Fruit fly (Drosophila melanogaster) whole organism, embryonic: ENCODE measurements around the gene alien.

ENCODE experiments used
- Aef1 ChIP-seq: fragments of 200-800 bp; sonication (Bioruptor generic); IDR thresholded peaks from 3 replicates; pipeline ENCODE4 v1.3.6; 2022; ENCODE audit warnings: missing biosample characterization, missing genetic modification characterization
- Bteb2 ChIP-seq: fragments of 200-800 bp; sonication (Bioruptor generic); optimal IDR thresholded peaks from 2 replicates; lab custom pipeline; 2016; ENCODE audit warnings: missing biosample characterization, missing genetic modification characterization
- CG10565 ChIP-seq: fragments of 200-800 bp; sonication (Bioruptor generic); optimal IDR thresholded peaks from 3 replicates; lab custom pipeline; 2016; ENCODE audit warnings: missing biosample characterization, mild to moderate bottlenecking, missing genetic modification characterization
- CG11085 ChIP-seq: fragments of 200-800 bp; sonication (Bioruptor generic); IDR thresholded peaks from 2 replicates; pipeline ENCODE4 v1.3.6; 2022; ENCODE audit warnings: missing biosample characterization, missing genetic modification characterization
- CG11398 ChIP-seq: fragments of 200-800 bp; sonication (Bioruptor generic); optimal IDR thresholded peaks from 2 replicates; lab custom pipeline; 2016; ENCODE audit warnings: missing biosample characterization, missing genetic modification characterization
- CG11560 ChIP-seq: fragments of 200-800 bp; sonication (Bioruptor generic); IDR thresholded peaks from 3 replicates; pipeline ENCODE4 v1.3.6; 2022; ENCODE audit warnings: missing biosample characterization, missing genetic modification characterization
- CG12391 ChIP-seq: fragments of 200-800 bp; sonication (Bioruptor generic); optimal IDR thresholded peaks from 3 replicates; lab custom pipeline; 2018; ENCODE audit warnings: missing biosample characterization, mild to moderate bottlenecking, missing genetic modification characterization, moderate library complexity
- CG15479 ChIP-seq: fragments of 200-800 bp; sonication (Bioruptor generic); optimal IDR thresholded peaks from 3 replicates; lab custom pipeline; 2019; ENCODE audit warnings: missing biosample characterization, mild to moderate bottlenecking, missing genetic modification characterization, moderate library complexity
- CG15514 ChIP-seq: fragments of 200-800 bp; sonication (Bioruptor generic); optimal IDR thresholded peaks from 3 replicates; lab custom pipeline; 2017; ENCODE audit warnings: missing biosample characterization, missing genetic modification characterization, mild to moderate bottlenecking, moderate library complexity, missing genetic modification reagents
- CG1792 ChIP-seq: fragments of 200-800 bp; sonication (Bioruptor generic); optimal IDR thresholded peaks from 2 replicates; lab custom pipeline; 2016; ENCODE audit warnings: missing biosample characterization, missing genetic modification characterization
- CG1832 ChIP-seq: fragments of 200-800 bp; sonication (Bioruptor generic); optimal IDR thresholded peaks from 2 replicates; lab custom pipeline; 2017; ENCODE audit warnings: missing biosample characterization, mild to moderate bottlenecking, missing genetic modification characterization, inconsistent platforms
- CG2129 ChIP-seq: fragments of 200-800 bp; sonication (Bioruptor generic); IDR thresholded peaks from 2 replicates; pipeline ENCODE4 v1.3.6; 2022; ENCODE audit warnings: missing biosample characterization, missing genetic modification characterization; ENCODE audit not compliant: partially characterized antibody
- CG2199 ChIP-seq: fragments of 200-800 bp; sonication (Bioruptor generic); IDR thresholded peaks from 3 replicates; pipeline ENCODE4 v1.3.6; 2022; ENCODE audit warnings: missing biosample characterization, missing genetic modification characterization
- CG2712 ChIP-seq: fragments of 200-800 bp; optimal IDR thresholded peaks from 3 replicates; lab custom pipeline; 2019; ENCODE audit warnings: missing biosample characterization, mild to moderate bottlenecking, missing genetic modification characterization, moderate library complexity
- CG3163 ChIP-seq: fragments of 200-800 bp; sonication (Bioruptor generic); optimal IDR thresholded peaks from 3 replicates; lab custom pipeline; 2016; ENCODE audit warnings: missing biosample characterization, missing genetic modification characterization
- CG3847 ChIP-seq: fragments of 200-800 bp; sonication (Bioruptor generic); IDR thresholded peaks from 2 replicates; pipeline ENCODE4 v1.3.6; 2022; ENCODE audit warnings: missing biosample characterization, missing genetic modification characterization
- CG4328 ChIP-seq: fragments of 200-800 bp; sonication (Bioruptor generic); optimal IDR thresholded peaks from 3 replicates; lab custom pipeline; 2017; ENCODE audit warnings: missing biosample characterization, missing genetic modification reagents, missing genetic modification characterization
- CG4707 ChIP-seq: fragments of 200-800 bp; sonication (Bioruptor generic); optimal IDR thresholded peaks from 2 replicates; lab custom pipeline; 2018; ENCODE audit warnings: missing biosample characterization, mild to moderate bottlenecking, missing genetic modification characterization, moderate library complexity
- CG6791 ChIP-seq: fragments of 200-800 bp; sonication (Bioruptor generic); IDR thresholded peaks from 3 replicates; pipeline ENCODE4 v1.3.6; 2022; ENCODE audit warnings: missing biosample characterization, missing genetic modification characterization; ENCODE audit not compliant: partially characterized antibody
- CG7556 ChIP-seq: fragments of 200-800 bp; sonication (Bioruptor generic); optimal IDR thresholded peaks from 2 replicates; lab custom pipeline; 2017; ENCODE audit warnings: missing biosample characterization, mild to moderate bottlenecking, missing genetic modification characterization
- CG8478 ChIP-seq: fragments of >200 bp; optimal IDR thresholded peaks from 2 replicates; lab custom pipeline; 2018
- Dad ChIP-seq: fragments of 200-800 bp; sonication (Bioruptor generic); optimal IDR thresholded peaks from 3 replicates; lab custom pipeline; 2016; ENCODE audit warnings: missing biosample characterization, missing genetic modification characterization
- Dek ChIP-seq: fragments of 200-800 bp; sonication (Bioruptor generic); optimal IDR thresholded peaks from 3 replicates; lab custom pipeline; 2019; ENCODE audit warnings: missing biosample characterization, mild to moderate bottlenecking, missing genetic modification characterization, moderate library complexity
- Eip74EF ChIP-seq, 2 experiments: fragments of 200-800 bp in 1 of 2; fragments of >200 bp in 1 of 2; sonication (Bioruptor generic) in 1 of 2; optimal IDR thresholded peaks; 2 replicates each; lab custom pipeline; 2017 to 2019; ENCODE audit warnings: missing biosample characterization in 2 of 2, missing genetic modification characterization in 2 of 2, mild to moderate bottlenecking in 1 of 2, moderate library complexity in 1 of 2
- Elba2 ChIP-seq: fragments of 200-800 bp; sonication (Bioruptor generic); optimal IDR thresholded peaks from 3 replicates; lab custom pipeline; 2016; ENCODE audit warnings: missing biosample characterization, missing genetic modification characterization
- Fer3 ChIP-seq: fragments of 200-800 bp; sonication (Bioruptor generic); optimal IDR thresholded peaks from 2 replicates; lab custom pipeline; 2018; ENCODE audit warnings: missing biosample characterization, mild to moderate bottlenecking, missing genetic modification characterization, moderate library complexity
- Hmr ChIP-seq: fragments of 200-800 bp; sonication (Bioruptor generic); optimal IDR thresholded peaks from 3 replicates; lab custom pipeline; 2017; ENCODE audit warnings: mild to moderate bottlenecking, missing biosample characterization, missing genetic modification reagents, missing genetic modification characterization
- Hmx ChIP-seq: fragments of 200-800 bp; sonication (Bioruptor generic); optimal IDR thresholded peaks from 2 replicates; lab custom pipeline; 2016; ENCODE audit warnings: missing biosample characterization, missing genetic modification characterization
- MTF-1 ChIP-seq: fragments of 200-800 bp; sonication (Bioruptor generic); optimal IDR thresholded peaks from 2 replicates; lab custom pipeline; 2018; ENCODE audit warnings: missing biosample characterization, mild to moderate bottlenecking, missing genetic modification characterization, borderline replicate concordance
- Nf-YA ChIP-seq: fragments of 200-800 bp; sonication (Bioruptor generic); IDR thresholded peaks from 2 replicates; pipeline ENCODE4 v1.3.6; 2022; ENCODE audit warnings: missing biosample characterization, missing genetic modification characterization
- Pdp1 ChIP-seq, 2 experiments: fragments of 200-800 bp; sonication (Bioruptor generic); optimal IDR thresholded peaks; 3 replicates each; lab custom pipeline; 2016; ENCODE audit warnings: missing biosample characterization in 2 of 2, missing genetic modification characterization in 2 of 2, mild to moderate bottlenecking in 1 of 2, moderate library complexity in 1 of 2
- Ptx1 ChIP-seq: fragments of 200-800 bp; sonication (Bioruptor generic); IDR thresholded peaks from 2 replicates; pipeline ENCODE4 v1.3.6; 2022; ENCODE audit warnings: missing biosample characterization, missing genetic modification characterization
- Taf1 ChIP-seq: fragments of 200-800 bp; sonication (Bioruptor generic); IDR thresholded peaks from 2 replicates; pipeline ENCODE4 v1.3.6; 2022; ENCODE audit warnings: missing biosample characterization, missing genetic modification characterization
- abd-A ChIP-seq: fragments of 200-800 bp; sonication (Bioruptor generic); optimal IDR thresholded peaks from 3 replicates; lab custom pipeline; 2019; ENCODE audit warnings: missing biosample characterization, mild to moderate bottlenecking, missing genetic modification characterization, moderate library complexity
- bab2 ChIP-seq: fragments of 200-800 bp; sonication (Bioruptor generic); optimal IDR thresholded peaks from 2 replicates; lab custom pipeline; 2016; ENCODE audit warnings: missing biosample characterization, missing genetic modification characterization
- corto ChIP-seq: fragments of 200-800 bp; sonication (Bioruptor generic); optimal IDR thresholded peaks from 2 replicates; lab custom pipeline; 2016; ENCODE audit warnings: missing biosample characterization, mild to moderate bottlenecking, missing genetic modification characterization, moderate library complexity
- dysf ChIP-seq: fragments of 200-800 bp; sonication (Bioruptor generic); IDR thresholded peaks from 3 replicates; pipeline ENCODE4 v1.3.6; 2022; ENCODE audit warnings: missing biosample characterization, missing genetic modification characterization
- grn ChIP-seq: fragments of 200-800 bp; sonication (Bioruptor generic); optimal IDR thresholded peaks from 3 replicates; lab custom pipeline; 2017; ENCODE audit warnings: missing biosample characterization, missing genetic modification characterization
- gro ChIP-seq: fragments of 200-800 bp; sonication (Bioruptor generic); optimal IDR thresholded peaks from 2 replicates; lab custom pipeline; 2016; ENCODE audit warnings: missing biosample characterization, missing genetic modification characterization
- kah ChIP-seq: fragments of 200-800 bp; sonication (Bioruptor generic); optimal IDR thresholded peaks from 2 replicates; lab custom pipeline; 2018; ENCODE audit warnings: missing biosample characterization, mild to moderate bottlenecking, missing genetic modification characterization
- nerfin-1 ChIP-seq: fragments of 200-800 bp; sonication (Bioruptor generic); optimal IDR thresholded peaks from 3 replicates; lab custom pipeline; 2019; ENCODE audit warnings: missing biosample characterization, mild to moderate bottlenecking, missing genetic modification characterization, moderate library complexity
- otp ChIP-seq: fragments of 200-800 bp; sonication (Bioruptor generic); IDR thresholded peaks from 3 replicates; pipeline ENCODE4, ENCODE4 v1.3.6; 2022; ENCODE audit warnings: missing biosample characterization, missing genetic modification characterization
- salm ChIP-seq: fragments of 200-800 bp; sonication (Bioruptor generic); optimal IDR thresholded peaks from 2 replicates; lab custom pipeline; 2018; ENCODE audit warnings: missing biosample characterization, mild to moderate bottlenecking, missing genetic modification characterization
- sim ChIP-seq: fragments of 200-800 bp; sonication (Bioruptor generic); IDR thresholded peaks from 2 replicates; pipeline ENCODE4 v1.3.6; 2022; ENCODE audit warnings: missing biosample characterization, missing genetic modification characterization
- tgo ChIP-seq: fragments of 200-800 bp; sonication (Bioruptor generic); IDR thresholded peaks from 3 replicates; pipeline ENCODE4 v1.3.6; 2022; ENCODE audit warnings: missing biosample characterization, missing genetic modification characterization
- trh ChIP-seq: fragments of 200-800 bp; sonication (Bioruptor generic); optimal IDR thresholded peaks from 2 replicates; lab custom pipeline; 2016; ENCODE audit warnings: missing biosample characterization, missing genetic modification characterization
- twi ChIP-seq: fragments of 200-800 bp; optimal IDR thresholded peaks from 2 replicates; lab custom pipeline; 2019; ENCODE audit warnings: missing biosample characterization, mild to moderate bottlenecking, missing genetic modification characterization, moderate library complexity
- tx ChIP-seq: fragments of 200-800 bp; sonication (Bioruptor generic); optimal IDR thresholded peaks from 2 replicates; lab custom pipeline; 2016; ENCODE audit warnings: missing biosample characterization, missing genetic modification characterization
- wek ChIP-seq: fragments of 200-800 bp; sonication (Bioruptor generic); optimal IDR thresholded peaks from 3 replicates; lab custom pipeline; 2018; ENCODE audit warnings: missing biosample characterization, mild to moderate bottlenecking, missing genetic modification characterization, moderate library complexity
- zen ChIP-seq: fragments of 200-800 bp; sonication (Bioruptor generic); optimal IDR thresholded peaks from 3 replicates; lab custom pipeline; 2018; ENCODE audit warnings: missing biosample characterization, mild to moderate bottlenecking, missing genetic modification characterization, moderate library complexity

Gene alien

dm6 chr2L:8958046-8958497 is 39.1 kb downstream of the alien start (continued):
- TF ChIP-seq CG4328 = peak; percentile 66
- peak; percentile 98 for TF ChIP-seq CG2712 (tag; lab: Kevin White, UChicago)
- peak; percentile 78 for TF ChIP-seq twi (tag; lab: Kevin White, UChicago)
- TF ChIP-seq salm (tag; lab: Kevin White, UChicago) = peak; percentile 81
- peak; percentile 86 for TF ChIP-seq Fer3 (tag; lab: Kevin White, UChicago)
- TF ChIP-seq tgo (GFP tag; lab: Robert Waterston, UW) = peak; percentile 98
- peak; percentile 80 for TF ChIP-seq CG1792 (GFP tag; lab: Kevin White, UChicago)
- TF ChIP-seq Ptx1 (GFP tag; lab: Robert Waterston, UW) = peak; percentile 99
- no peak for TF ChIP-seq CG2129 (GFP tag; lab: Robert Waterston, UW)
- peak; percentile 86 for TF ChIP-seq nerfin-1 (tag; lab: Kevin White, UChicago)
- peak; percentile 96 for TF ChIP-seq CG3847 (GFP tag; lab: Robert Waterston, UW)
- peak; percentile 98 for TF ChIP-seq dysf (GFP tag; lab: Robert Waterston, UW)
- peak; percentile 51 for TF ChIP-seq grn
- peak; percentile 80 for TF ChIP-seq MTF-1
- peak; percentile 91 for TF ChIP-seq bab2 (GFP tag; lab: Kevin White, UChicago)
- no peak for TF ChIP-seq CG1832 (GFP tag; lab: Kevin White, UChicago)
- peak; percentile 93 for TF ChIP-seq Hmr (GFP tag; lab: Kevin White, UChicago)
- TF ChIP-seq Pdp1 (GFP tag; optimal IDR thresholded peaks at IDR 0.05; lab: Kevin White, UChicago) = peak; percentile 91 to 96
- peak; percentile 81 for TF ChIP-seq Hmx
- peak; percentile 85 for TF ChIP-seq CG4707 (GFP tag; lab: Kevin White, UChicago)
- peak; percentile 95 for TF ChIP-seq CG2199
- TF ChIP-seq otp (GFP tag; lab: Robert Waterston, UW) = peak; percentile 97
- no peak for TF ChIP-seq abd-A (tag; lab: Kevin White, UChicago)
- peak; percentile 98 for TF ChIP-seq Nf-YA (GFP tag; lab: Robert Waterston, UW)
- peak; percentile 96 for TF ChIP-seq CG7556 (GFP tag; lab: Kevin White, UChicago)
- peak; percentile 86; the same call in 2 of the 3 replicates for TF ChIP-seq CG11560 (tag; lab: Robert Waterston, UW)
- peak; percentile 3 for TF ChIP-seq CG15479
- peak; percentile 95 for TF ChIP-seq Dek (tag; lab: Kevin White, UChicago)
- peak; percentile 88 for TF ChIP-seq CG15514
- peak; percentile 94 for TF ChIP-seq Bteb2 (GFP tag; lab: Kevin White, UChicago)
- peak; percentile 92 for TF ChIP-seq tx
- peak; percentile 77 for TF ChIP-seq CG11398 (GFP tag; lab: Kevin White, UChicago)
- peak; percentile 68 for TF ChIP-seq gro (GFP tag; lab: Kevin White, UChicago)
- peak; percentile 98 for TF ChIP-seq CG12391 (tag; lab: Kevin White, UChicago)
- TF ChIP-seq Dad (GFP tag; lab: Kevin White, UChicago) = peak; percentile 81
- TF ChIP-seq Aef1 = peak; percentile 98
- no peak for TF ChIP-seq corto (GFP tag; lab: Kevin White, UChicago)
- peak; percentile 34 for TF ChIP-seq CG10565
- TF ChIP-seq wek (GFP tag; lab: Kevin White, UChicago) = peak; percentile 70
- peak; percentile 93 for TF ChIP-seq CG11085 (GFP tag; lab: Robert Waterston, UW)
- TF ChIP-seq CG6791 (GFP tag; lab: Robert Waterston, UW) = no peak; the same call in 2 of the 3 replicates
- peak; percentile 78 for TF ChIP-seq Taf1 (GFP tag; lab: Robert Waterston, UW)
- TF ChIP-seq CG3163 (GFP tag; lab: Kevin White, UChicago) = peak; percentile 99
- no peak for TF ChIP-seq CG8478 (lab: Kevin White, UChicago)
- peak; percentile 61 for TF ChIP-seq kah
- TF ChIP-seq Elba2 (GFP tag; lab: Kevin White, UChicago) = peak; percentile 58
- peak; percentile 97 for TF ChIP-seq sim (GFP tag; lab: Robert Waterston, UW)
- TF ChIP-seq zen (tag; lab: Kevin White, UChicago) = peak; percentile 93
- TF ChIP-seq trh (GFP tag; lab: Kevin White, UChicago) = peak; percentile 95
- peak in 1 of 2 experiments; percentile 91 for TF ChIP-seq Eip74EF (GFP tag; optimal IDR thresholded peaks at IDR 0.05; lab: Kevin White, UChicago)
